Worm (Caenorhabditis elegans) whole organism, young adult: ENCODE data around the gene F22H10.6.
A peak's percentile ranks its signal among the peaks of the same experiment; 100 is the strongest.

Experiments
- B0336.3 ChIP-seq: fragments of 200-800 bp; sonication (Bioruptor generic); IDR thresholded peaks from 2 replicates; pipeline ENCODE4 v1.3.6; 2022; ENCODE audit warnings: missing genetic modification characterization, missing compliant biosample characterization
- C06A6.2 ChIP-seq: fragments of 200-800 bp; sonication (Bioruptor generic); conservative IDR thresholded peaks from 2 replicates; pipeline ENCODE4 v1.3.6; 2022; ENCODE audit warnings: missing genetic modification characterization, missing compliant biosample characterization
- F10E7.11 ChIP-seq: sonication (generic microtip); optimal IDR thresholded peaks from 2 replicates; lab custom pipeline; 2017; ENCODE audit warnings: mild to moderate bottlenecking, missing genetic modification characterization, moderate library complexity, missing compliant biosample characterization
- F22D6.2 ChIP-seq: sonication (generic microtip); optimal IDR thresholded peaks from 2 replicates; lab custom pipeline; 2016; ENCODE audit warnings: mild to moderate bottlenecking, missing genetic modification characterization, missing compliant biosample characterization
- F52B5.7 ChIP-seq: sonication (generic microtip); optimal IDR thresholded peaks from 2 replicates; lab custom pipeline; 2016; ENCODE audit warnings: mild to moderate bottlenecking, missing genetic modification characterization, missing compliant biosample characterization
- F55B11.4 ChIP-seq: sonication (generic microtip); optimal IDR thresholded peaks from 2 replicates; lab custom pipeline; 2016; ENCODE audit warnings: missing compliant biosample characterization, missing genetic modification characterization, borderline replicate concordance; ENCODE audit not compliant: insufficient read depth
- F57C9.4 ChIP-seq: sonication (generic microtip); optimal IDR thresholded peaks from 2 replicates; lab custom pipeline; 2017; ENCODE audit warnings: mild to moderate bottlenecking, missing genetic modification characterization, missing compliant biosample characterization
- K12H6.12 ChIP-seq: fragments of 200-800 bp; sonication (Bioruptor generic); optimal IDR thresholded peaks from 2 replicates; lab custom pipeline; 2018; ENCODE audit warnings: mild to moderate bottlenecking, missing genetic modification characterization, missing compliant biosample characterization
- T07F8.4 ChIP-seq: sonication (generic microtip); optimal IDR thresholded peaks from 2 replicates; lab custom pipeline; 2016; ENCODE audit warnings: mild to moderate bottlenecking, missing genetic modification characterization, moderate library complexity, missing compliant biosample characterization
- T26A5.8 ChIP-seq: sonication (generic microtip); optimal IDR thresholded peaks from 2 replicates; lab custom pipeline; 2016; ENCODE audit warnings: missing genetic modification characterization, missing compliant biosample characterization
- Y53F4B.3 ChIP-seq: fragments of 200-800 bp; sonication (Bioruptor generic); IDR thresholded peaks from 2 replicates; pipeline ENCODE4 v1.3.6; 2022; ENCODE audit warnings: missing genetic modification reagents, missing genetic modification characterization, missing compliant biosample characterization
- Y79H2A.3 ChIP-seq: fragments of 200-800 bp; sonication (Bioruptor generic); conservative IDR thresholded peaks from 2 replicates; pipeline ENCODE4 v1.3.6; 2022; ENCODE audit warnings: missing genetic modification reagents, missing genetic modification characterization, missing compliant biosample characterization
- ama-1 ChIP-seq, 3 experiments: fragments of 150-350 bp in 1 of 3; sonication (generic microtip) in 2 of 3; optimal IDR thresholded peaks; 2 replicates each; lab custom pipeline; 2014 to 2018; ENCODE audit warnings: missing biosample characterization in 2 of 3, missing genetic modification characterization in 2 of 3, missing genetic modification reagents in 2 of 3
- aptf-2 ChIP-seq: fragments of 200-800 bp; sonication (Bioruptor generic); conservative IDR thresholded peaks from 2 replicates; pipeline ENCODE4 v1.3.6; 2022; ENCODE audit warnings: missing genetic modification reagents, missing genetic modification characterization, missing compliant biosample characterization
- bed-1 ChIP-seq: fragments of 200-800 bp; sonication (Bioruptor generic); IDR thresholded peaks from 2 replicates; pipeline ENCODE4 v1.3.6; 2022; ENCODE audit warnings: missing genetic modification reagents, missing genetic modification characterization, missing compliant biosample characterization
- cebp-2 ChIP-seq: fragments of 200-800 bp; sonication (Bioruptor generic); IDR thresholded peaks from 2 replicates; pipeline ENCODE4 v1.3.6; 2022; ENCODE audit warnings: missing genetic modification characterization, missing compliant biosample characterization
- ceh-27 ChIP-seq: fragments of 200-800 bp; sonication (Bioruptor generic); optimal IDR thresholded peaks from 2 replicates; lab custom pipeline; 2018; ENCODE audit warnings: mild to moderate bottlenecking, missing genetic modification characterization, moderate library complexity, missing compliant biosample characterization
- ceh-58 ChIP-seq: fragments of 200-800 bp; sonication (Bioruptor generic); IDR thresholded peaks from 2 replicates; pipeline ENCODE4 v1.3.6; 2022; ENCODE audit warnings: missing genetic modification characterization, missing compliant biosample characterization
- ceh-79 ChIP-seq: sonication (generic microtip); optimal IDR thresholded peaks from 2 replicates; lab custom pipeline; 2017; ENCODE audit warnings: mild to moderate bottlenecking, missing genetic modification characterization, missing compliant biosample characterization
- chd-7 ChIP-seq: sonication (generic microtip); optimal IDR thresholded peaks from 2 replicates; lab custom pipeline; 2016; ENCODE audit warnings: mild to moderate bottlenecking, missing genetic modification characterization, moderate library complexity, missing compliant biosample characterization
- dox-1 ChIP-seq: fragments of 200-800 bp; sonication (Bioruptor generic); IDR thresholded peaks from 2 replicates; pipeline ENCODE4 v1.3.6; 2022; ENCODE audit warnings: missing genetic modification reagents, missing genetic modification characterization, missing compliant biosample characterization
- dpff-1 ChIP-seq: sonication (generic microtip); optimal IDR thresholded peaks from 2 replicates; lab custom pipeline; 2017; ENCODE audit warnings: mild to moderate bottlenecking, missing genetic modification characterization, missing compliant biosample characterization
- egl-18 ChIP-seq: fragments of 200-800 bp; sonication (Bioruptor generic); IDR thresholded peaks from 2 replicates; pipeline ENCODE4 v1.3.6; 2022; ENCODE audit warnings: missing genetic modification reagents, missing genetic modification characterization, missing compliant biosample characterization
- egrh-3 ChIP-seq: fragments of 200-800 bp; sonication (Bioruptor generic); IDR thresholded peaks from 2 replicates; pipeline ENCODE4 v1.3.6; 2022; ENCODE audit warnings: missing genetic modification reagents, missing genetic modification characterization, missing compliant biosample characterization
- hlh-26 ChIP-seq: fragments of 200-800 bp; sonication (Bioruptor generic); conservative IDR thresholded peaks from 2 replicates; pipeline ENCODE4 v1.3.6; 2022; ENCODE audit warnings: missing genetic modification reagents, missing genetic modification characterization, missing compliant biosample characterization
- hsf-1 ChIP-seq: fragments of 200-800 bp; sonication (Bioruptor generic); IDR thresholded peaks from 2 replicates; pipeline ENCODE4 v1.3.6; 2022; ENCODE audit warnings: missing genetic modification reagents, missing genetic modification characterization, missing compliant biosample characterization
- lin-40 ChIP-seq: sonication (generic microtip); optimal IDR thresholded peaks from 2 replicates; lab custom pipeline; 2016; ENCODE audit warnings: missing genetic modification characterization, mild to moderate bottlenecking, missing compliant biosample characterization, missing genotype, missing genetic modification reagents
- lsl-1 ChIP-seq: fragments of 200-800 bp; sonication (Bioruptor generic); optimal IDR thresholded peaks from 2 replicates; lab custom pipeline; 2018; ENCODE audit warnings: mild to moderate bottlenecking, missing genetic modification characterization, moderate library complexity, missing compliant biosample characterization
- madf-3 ChIP-seq: fragments of 200-800 bp; sonication (Bioruptor generic); IDR thresholded peaks from 2 replicates; pipeline ENCODE4 v1.3.6; 2022; ENCODE audit warnings: missing genetic modification reagents, missing genetic modification characterization, missing compliant biosample characterization
- madf-6 ChIP-seq: fragments of 200-800 bp; sonication (Bioruptor generic); IDR thresholded peaks from 2 replicates; pipeline ENCODE4 v1.3.6; 2022; ENCODE audit warnings: missing genetic modification reagents, missing genetic modification characterization, missing compliant biosample characterization
- madf-8 ChIP-seq: fragments of 200-800 bp; sonication (Bioruptor generic); conservative IDR thresholded peaks from 2 replicates; pipeline ENCODE4 v1.3.6; 2022; ENCODE audit warnings: missing genetic modification reagents, missing genetic modification characterization, missing compliant biosample characterization
- mel-28 ChIP-seq: sonication (generic microtip); optimal IDR thresholded peaks from 2 replicates; lab custom pipeline; 2016; ENCODE audit warnings: borderline replicate concordance, mild to moderate bottlenecking, missing genetic modification characterization, missing compliant biosample characterization
- nfya-1 ChIP-seq: sonication (generic microtip); optimal IDR thresholded peaks from 2 replicates; lab custom pipeline; 2017; ENCODE audit warnings: antibody characterized with exemption, missing compliant biosample characterization, missing genetic modification characterization, borderline replicate concordance; ENCODE audit not compliant: insufficient read depth
- nhr-120 ChIP-seq: fragments of 200-800 bp; sonication (Bioruptor generic); IDR thresholded peaks from 2 replicates; pipeline ENCODE4 v1.3.6; 2022; ENCODE audit warnings: missing genetic modification characterization, missing compliant biosample characterization
- pbrm-1 ChIP-seq: fragments of 200-800 bp; sonication (Bioruptor generic); IDR thresholded peaks from 2 replicates; pipeline ENCODE4 v1.3.6; 2022; ENCODE audit warnings: missing genetic modification reagents, missing genetic modification characterization, missing compliant biosample characterization
- rcor-1 ChIP-seq: fragments of 200-800 bp; sonication (Bioruptor generic); IDR thresholded peaks from 2 replicates; pipeline ENCODE4 v1.3.6; 2022; ENCODE audit warnings: missing genetic modification reagents, missing genetic modification characterization, missing compliant biosample characterization
- repo-1 ChIP-seq: sonication (generic microtip); optimal IDR thresholded peaks from 2 replicates; lab custom pipeline; 2017; ENCODE audit warnings: mild to moderate bottlenecking, missing genetic modification characterization, missing compliant biosample characterization
- snpc-1.3 ChIP-seq: sonication (generic microtip); optimal IDR thresholded peaks from 2 replicates; lab custom pipeline; 2017; ENCODE audit warnings: missing genetic modification characterization, mild to moderate bottlenecking, missing compliant biosample characterization, antibody characterized with exemption, moderate library complexity, missing genotype, missing genetic modification reagents; ENCODE audit not compliant: insufficient read depth
- snpc-3.4 ChIP-seq: sonication (generic microtip); optimal IDR thresholded peaks from 2 replicates; lab custom pipeline; 2017; ENCODE audit warnings: missing genetic modification characterization, mild to moderate bottlenecking, missing compliant biosample characterization, antibody characterized with exemption, moderate library complexity, missing genotype, missing genetic modification reagents
- xnd-1 ChIP-seq: sonication (generic microtip); optimal IDR thresholded peaks from 2 replicates; lab custom pipeline; 2016; ENCODE audit warnings: missing genotype, missing genetic modification reagents, missing genetic modification characterization, missing compliant biosample characterization
- zfh-2 ChIP-seq: fragments of 200-800 bp; sonication (Bioruptor generic); conservative IDR thresholded peaks from 2 replicates; pipeline ENCODE4 v1.3.6; 2022; ENCODE audit warnings: missing genetic modification reagents, missing genetic modification characterization, missing compliant biosample characterization
- ztf-18 ChIP-seq: sonication (generic microtip); optimal IDR thresholded peaks from 2 replicates; lab custom pipeline; 2016; ENCODE audit warnings: missing genotype, mild to moderate bottlenecking, missing genetic modification characterization, missing compliant biosample characterization
- ztf-26 ChIP-seq: sonication (generic microtip); optimal IDR thresholded peaks from 2 replicates; lab custom pipeline; 2017; ENCODE audit warnings: missing genetic modification characterization, missing compliant biosample characterization

The F22H10.6 gene

DNA sequence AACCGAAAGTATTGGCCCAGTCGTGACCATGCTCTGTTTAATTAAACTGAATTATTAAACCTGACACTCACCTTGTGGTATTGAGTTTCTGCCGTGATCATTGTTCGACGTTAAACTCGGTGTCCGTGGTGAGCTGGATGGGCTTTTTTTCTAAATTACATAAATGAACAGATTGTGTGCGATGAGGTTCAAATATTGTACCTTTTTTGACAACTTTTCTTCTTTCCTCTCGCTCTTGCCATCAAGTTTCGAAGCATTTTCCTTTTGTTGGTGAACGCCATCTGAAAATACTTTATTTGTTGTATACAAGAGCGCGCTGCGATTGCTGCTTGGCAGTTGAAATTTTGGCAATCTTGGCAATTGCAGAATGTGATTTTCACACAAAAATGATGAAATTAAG is 3.2 kb downstream of the F22H10.6 start, which contains the start of gene F22H10.11:
TSS of gene F22H10.11 (minus strand) at position 101 of the 400 bp plus-strand sequence.
- TF ChIP-seq madf-6 (GFP tag; lab: Robert Waterston, UW) (no peak), xnd-1 (tag; lab: Kevin White, UChicago) (no peak), lin-40 (tag; lab: Kevin White, UChicago) (no peak), F55B11.4 (tag; lab: Kevin White, UChicago) (no peak), snpc-1.3 (no peak), repo-1 (tag; lab: Kevin White, UChicago) (no peak), F10E7.11 (tag; lab: Kevin White, UChicago) (no peak), ceh-27 (GFP tag; lab: Kevin White, UChicago) (no peak), snpc-3.4 (no peak)

DNA sequence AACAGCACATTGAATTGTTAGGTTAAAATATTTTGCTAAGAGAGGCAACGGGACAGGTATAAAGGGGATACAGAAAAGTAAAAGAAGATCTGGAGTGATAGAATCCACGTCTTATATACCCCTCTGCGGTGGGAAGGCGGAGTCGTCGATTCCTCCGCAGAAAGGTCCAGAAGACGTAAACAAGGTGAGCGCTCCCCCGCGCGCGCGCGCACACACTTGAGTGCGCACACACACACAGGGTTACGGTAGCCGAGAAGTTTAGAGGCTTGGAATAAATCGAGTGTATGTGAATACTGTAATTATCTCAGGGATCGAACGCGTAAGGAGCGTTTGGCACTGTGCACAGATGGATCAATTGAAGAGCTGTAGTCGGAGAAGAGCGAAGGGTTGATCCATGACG is 3.8 kb downstream of the F22H10.6 start:
- peak; percentile 73; the same call in 1 of the 2 replicates for TF ChIP-seq madf-6 (GFP tag; lab: Robert Waterston, UW)
- TF ChIP-seq F22D6.2: no peak
- TF ChIP-seq aptf-2 (GFP tag; lab: Robert Waterston, UW): no peak
- TF ChIP-seq madf-8 (GFP tag; lab: Robert Waterston, UW): 0 out of 2 replicates have a peak, but pooled peaks have one; percentile 15
- no peak for TF ChIP-seq ceh-58 (GFP tag; lab: Robert Waterston, UW)
- TF ChIP-seq nfya-1: no peak
- TF ChIP-seq pbrm-1 (GFP tag; lab: Robert Waterston, UW): no peak
- peak; percentile 11 for TF ChIP-seq lsl-1 (GFP tag; lab: Kevin White, UChicago)
- no peak for TF ChIP-seq xnd-1 (tag; lab: Kevin White, UChicago)
- no peak for TF ChIP-seq mel-28 (tag; lab: Kevin White, UChicago)
- TF ChIP-seq ztf-26 (tag; lab: Kevin White, UChicago): no peak
- 0 out of 2 replicates have a peak, but pooled peaks have one; percentile 45 for TF ChIP-seq hsf-1 (GFP tag; lab: Robert Waterston, UW)
- no peak for TF ChIP-seq F10E7.11 (tag; lab: Kevin White, UChicago)
- TF ChIP-seq egrh-3 (GFP tag; lab: Robert Waterston, UW): peak; percentile 15; the same call in 1 of the 2 replicates
- TF ChIP-seq zfh-2 (GFP tag; lab: Robert Waterston, UW): peak; percentile 61; the same call in 1 of the 2 replicates
- no peak for TF ChIP-seq Y53F4B.3 (GFP tag; lab: Robert Waterston, UW)
- TF ChIP-seq, all 124 proteins: peak for 6

- no peak for TF ChIP-seq ama-1 (optimal IDR thresholded peaks at IDR 0.05; lab: Kevin White, UChicago)
- peak in 1 of 2 experiments; percentile 71 for TF ChIP-seq ama-1 (GFP tag; optimal IDR thresholded peaks at IDR 0.05; lab: Kevin White, UChicago)
- TF ChIP-seq nhr-120 (GFP tag; lab: Robert Waterston, UW): no peak
- TF ChIP-seq C06A6.2: peak; percentile 94
- peak; percentile 95 for TF ChIP-seq K12H6.12
- TF ChIP-seq F57C9.4 (tag; lab: Kevin White, UChicago): no peak
- TF ChIP-seq hlh-26 (GFP tag; lab: Robert Waterston, UW): no peak
- TF ChIP-seq T26A5.8 (tag; lab: Kevin White, UChicago): no peak
- TF ChIP-seq T07F8.4 (tag; lab: Kevin White, UChicago): peak; percentile 86
- no peak for TF ChIP-seq Y79H2A.3
- TF ChIP-seq madf-3 (GFP tag; lab: Robert Waterston, UW): peak; percentile 78
- TF ChIP-seq dox-1 (GFP tag; lab: Robert Waterston, UW): peak; percentile 97
- TF ChIP-seq bed-1 (GFP tag; lab: Robert Waterston, UW): no peak
- TF ChIP-seq ztf-18 (tag; lab: Kevin White, UChicago): peak; percentile 67
- TF ChIP-seq egl-18 (GFP tag; lab: Robert Waterston, UW): peak; percentile 94
- TF ChIP-seq F52B5.7 (tag; lab: Kevin White, UChicago): peak; percentile 61
- peak; percentile 96 for TF ChIP-seq rcor-1
- TF ChIP-seq chd-7 (tag; lab: Kevin White, UChicago): peak; percentile 95
- peak; percentile 26 for TF ChIP-seq F10E7.11 (tag; lab: Kevin White, UChicago)
- TF ChIP-seq lin-40 (tag; lab: Kevin White, UChicago): peak; percentile 100
- peak; percentile 34 for TF ChIP-seq ceh-79 (tag; lab: Kevin White, UChicago)
- TF ChIP-seq nfya-1: no peak
- TF ChIP-seq dpff-1 (tag; lab: Kevin White, UChicago): peak; percentile 53
- TF ChIP-seq ztf-26 (tag; lab: Kevin White, UChicago): peak; percentile 99
- peak; percentile 99 for TF ChIP-seq B0336.3 (GFP tag; lab: Robert Waterston, UW)
- peak; percentile 98 for TF ChIP-seq cebp-2 (GFP tag; lab: Robert Waterston, UW)
- TF ChIP-seq mel-28 (tag; lab: Kevin White, UChicago): no peak
Measured at ce11 chrX:16681910-16682493, 9.1 kb downstream of the F22H10.6 start.
